Worm (Caenorhabditis elegans) whole organism, L2 larva: Measurements from ENCODE around the gene srd-43.

ENCODE experiments used
- F13H6.1 ChIP-seq: sonication (generic microtip); optimal IDR thresholded peaks from 2 replicates; lab custom pipeline; 2016; ENCODE audit warnings: missing genetic modification characterization, missing compliant biosample characterization
- Y55F3AM.14 ChIP-seq: fragments of 200-800 bp; sonication (Bioruptor generic); optimal IDR thresholded peaks from 2 replicates; lab custom pipeline; 2018; ENCODE audit warnings: mild to moderate bottlenecking, missing genetic modification characterization, missing compliant biosample characterization
- ZK546.5 ChIP-seq: sonication (generic microtip); optimal IDR thresholded peaks from 2 replicates; lab custom pipeline; 2017; ENCODE audit warnings: missing biosample characterization, missing genetic modification characterization
- alr-1 ChIP-seq: fragments of 150-350 bp; optimal IDR thresholded peaks from 2 replicates; lab custom pipeline; 2014; ENCODE audit warnings: missing biosample characterization, missing genetic modification characterization
- aly-2 ChIP-seq: fragments of 150-350 bp; optimal IDR thresholded peaks from 2 replicates; lab custom pipeline; 2014; ENCODE audit warnings: missing biosample characterization, missing genetic modification characterization
- ama-1 ChIP-seq: fragments of 150-350 bp; optimal IDR thresholded peaks from 2 replicates; lab custom pipeline; 2018; ENCODE audit warnings: inconsistent platforms
- blmp-1 ChIP-seq: sonication (generic microtip); optimal IDR thresholded peaks from 2 replicates; lab custom pipeline; 2017; ENCODE audit warnings: missing genetic modification characterization, mild to moderate bottlenecking, missing compliant biosample characterization, antibody characterized with exemption, moderate library complexity; ENCODE audit not compliant: insufficient read depth
- crh-2 ChIP-seq: sonication (generic microtip); optimal IDR thresholded peaks from 2 replicates; lab custom pipeline; 2017; ENCODE audit warnings: missing biosample characterization, missing genetic modification characterization
- dmd-4 ChIP-seq: sonication (generic microtip); optimal IDR thresholded peaks from 2 replicates; lab custom pipeline; 2017; ENCODE audit warnings: missing biosample characterization, missing genetic modification characterization
- elt-1 ChIP-seq: fragments of 150-350 bp; optimal IDR thresholded peaks from 2 replicates; lab custom pipeline; 2014; ENCODE audit warnings: missing biosample characterization, missing genetic modification characterization
- elt-3 ChIP-seq: sonication (generic microtip); optimal IDR thresholded peaks from 2 replicates; lab custom pipeline; 2017; ENCODE audit warnings: missing biosample characterization, missing genetic modification characterization
- fos-1 ChIP-seq: fragments of 150-350 bp; optimal IDR thresholded peaks from 2 replicates; lab custom pipeline; 2014; ENCODE audit warnings: missing biosample characterization, missing genetic modification characterization
- lin-11 ChIP-seq: fragments of 150-350 bp; sonication (generic microtip); optimal IDR thresholded peaks from 2 replicates; lab custom pipeline; 2014; ENCODE audit warnings: missing biosample characterization, missing genetic modification characterization, inconsistent platforms, mixed read lengths
- lin-13 ChIP-seq: fragments of 150-350 bp; optimal IDR thresholded peaks from 2 replicates; lab custom pipeline; 2014; ENCODE audit warnings: missing biosample characterization, missing genetic modification reagents, missing genetic modification characterization
- lin-39 ChIP-seq: fragments of 150-350 bp; optimal IDR thresholded peaks from 2 replicates; lab custom pipeline; 2014; ENCODE audit warnings: missing biosample characterization, missing genetic modification reagents, missing genetic modification characterization
- lsy-2 ChIP-seq, 2 experiments: fragments of 150-350 bp in 1 of 2; sonication (generic microtip) in 1 of 2; optimal IDR thresholded peaks; 2 replicates each; lab custom pipeline; 2014 to 2017; ENCODE audit warnings: missing biosample characterization in 2 of 2, missing genetic modification characterization in 2 of 2
- mab-5 ChIP-seq: fragments of 150-350 bp; optimal IDR thresholded peaks from 2 replicates; lab custom pipeline; 2014; ENCODE audit warnings: missing biosample characterization, missing genetic modification characterization
- mbf-1 ChIP-seq: sonication (generic microtip); optimal IDR thresholded peaks from 2 replicates; lab custom pipeline; 2017; ENCODE audit warnings: missing biosample characterization, missing genetic modification characterization
- mdl-1 ChIP-seq, 2 experiments: fragments of 150-350 bp in 1 of 2; sonication (generic microtip) in 1 of 2; optimal IDR thresholded peaks; 2 replicates each; lab custom pipeline; 2017; ENCODE audit warnings: missing biosample characterization in 2 of 2, missing genetic modification characterization in 2 of 2
- nhr-10 ChIP-seq: sonication (generic microtip); optimal IDR thresholded peaks from 2 replicates; lab custom pipeline; 2017; ENCODE audit warnings: missing biosample characterization, missing genetic modification characterization
- nhr-11 ChIP-seq: fragments of 150-350 bp; optimal IDR thresholded peaks from 2 replicates; lab custom pipeline; 2014; ENCODE audit warnings: missing biosample characterization, missing genetic modification characterization
- nhr-12 ChIP-seq: fragments of 150-350 bp; optimal IDR thresholded peaks from 2 replicates; lab custom pipeline; 2014; ENCODE audit warnings: missing biosample characterization, missing genetic modification characterization
- nhr-21 ChIP-seq: fragments of 150-350 bp; optimal IDR thresholded peaks from 2 replicates; lab custom pipeline; 2014; ENCODE audit warnings: missing biosample characterization, missing genetic modification characterization
- nhr-23 ChIP-seq: fragments of 150-350 bp; optimal IDR thresholded peaks from 2 replicates; lab custom pipeline; 2014; ENCODE audit warnings: missing biosample characterization, missing genetic modification reagents, missing genetic modification characterization
- nhr-237 ChIP-seq: fragments of 150-350 bp; optimal IDR thresholded peaks from 2 replicates; lab custom pipeline; 2014; ENCODE audit warnings: missing biosample characterization, missing genetic modification characterization
- nhr-25 ChIP-seq: fragments of 150-350 bp; sonication (generic microtip); optimal IDR thresholded peaks from 3 replicates; lab custom pipeline; 2014; ENCODE audit warnings: missing biosample characterization, missing genetic modification characterization
- nhr-77 ChIP-seq: fragments of 150-350 bp; optimal IDR thresholded peaks from 2 replicates; lab custom pipeline; 2014; ENCODE audit warnings: missing biosample characterization, missing genetic modification characterization
- sem-4 ChIP-seq: fragments of 150-350 bp; optimal IDR thresholded peaks from 2 replicates; lab custom pipeline; 2014; ENCODE audit warnings: missing biosample characterization, missing genetic modification reagents, missing genetic modification characterization
- skn-1 ChIP-seq: sonication (generic microtip); optimal IDR thresholded peaks from 2 replicates; lab custom pipeline; 2017; ENCODE audit warnings: missing biosample characterization, missing genetic modification characterization
- sma-3 ChIP-seq: sonication (generic microtip); optimal IDR thresholded peaks from 2 replicates; lab custom pipeline; 2016; ENCODE audit warnings: missing genetic modification reagents, missing genetic modification characterization, missing compliant biosample characterization
- sma-9 ChIP-seq, 2 experiments: fragments of 150-350 bp in 1 of 2; sonication (generic microtip) in 1 of 2; optimal IDR thresholded peaks; 2 replicates each; lab custom pipeline; 2014 to 2016; ENCODE audit warnings: missing genetic modification characterization in 2 of 2, mild to moderate bottlenecking in 1 of 2, missing biosample characterization in 1 of 2, missing compliant biosample characterization in 1 of 2, missing genetic modification reagents in 1 of 2, moderate library complexity in 1 of 2
- unc-55 ChIP-seq: fragments of 150-350 bp; sonication (generic microtip); optimal IDR thresholded peaks from 3 replicates; lab custom pipeline; 2014; ENCODE audit warnings: missing biosample characterization, missing genetic modification reagents, missing genetic modification characterization
- zag-1 ChIP-seq: fragments of 150-350 bp; optimal IDR thresholded peaks from 2 replicates; lab custom pipeline; 2014; ENCODE audit warnings: missing biosample characterization, missing genetic modification characterization
- ztf-11 ChIP-seq: sonication (generic microtip); optimal IDR thresholded peaks from 2 replicates; lab custom pipeline; 2017; ENCODE audit warnings: missing biosample characterization, missing genetic modification characterization
- ztf-4 ChIP-seq: fragments of 150-350 bp; optimal IDR thresholded peaks from 2 replicates; lab custom pipeline; 2014; ENCODE audit warnings: missing biosample characterization, missing genetic modification characterization

srd-43 gene

ce11 chrX:13328868-13329267, 23.2 kb upstream of the srd-43 start (continued):
- TF ChIP-seq nhr-237: no peak
- peak; percentile 29 for TF ChIP-seq ztf-4
- no peak for TF ChIP-seq nhr-23 (tag; lab: Kevin White, UChicago)
- no peak for TF ChIP-seq dmd-4 (tag; lab: Kevin White, UChicago)
- no peak for TF ChIP-seq Y55F3AM.14 (GFP tag; lab: Kevin White, UChicago)
- no peak for TF ChIP-seq ztf-11 (tag; lab: Kevin White, UChicago)
- TF ChIP-seq skn-1: no peak
- TF ChIP-seq alr-1: no peak
- no peak for TF ChIP-seq nhr-10 (tag; lab: Kevin White, UChicago)
- TF ChIP-seq fos-1 (tag; lab: Kevin White, UChicago): peak; percentile 99

ce11 chrX:13328034-13328433, 22.4 kb upstream of the srd-43 start, which contains the start of gene sir-2.2:
TSS of gene sir-2.2 (plus strand) at chrX:13328067.
- TF ChIP-seq ztf-11 (tag; lab: Kevin White, UChicago): no peak
- no peak for TF ChIP-seq mdl-1 (tag; optimal IDR thresholded peaks at IDR 0.05; lab: Kevin White, UChicago)
- TF ChIP-seq nhr-11 (tag; lab: Kevin White, UChicago): no peak
- peak; percentile 4 for TF ChIP-seq sma-3
- peak; percentile 84 for TF ChIP-seq fos-1 (tag; lab: Kevin White, UChicago)
- TF ChIP-seq mab-5 (tag; lab: Kevin White, UChicago): no peak
- TF ChIP-seq zag-1: no peak
- TF ChIP-seq ama-1 (lab: Kevin White, UChicago): no peak
- no peak for TF ChIP-seq Y55F3AM.14 (GFP tag; lab: Kevin White, UChicago)
- peak; percentile 39 for TF ChIP-seq nhr-25 (tag; lab: Kevin White, UChicago)
- no peak for TF ChIP-seq elt-1 (tag; lab: Kevin White, UChicago)
- no peak for TF ChIP-seq sem-4 (tag; lab: Kevin White, UChicago)
- TF ChIP-seq elt-3: no peak
- peak; percentile 74 for TF ChIP-seq sma-9 (GFP tag; optimal IDR thresholded peaks at IDR 0.05; lab: Kevin White, UChicago)
- TF ChIP-seq sma-9 (tag; optimal IDR thresholded peaks at IDR 0.05; lab: Kevin White, UChicago): no peak
- no peak for TF ChIP-seq nhr-10 (tag; lab: Kevin White, UChicago)
- TF ChIP-seq nhr-77 (tag; lab: Kevin White, UChicago): no peak
- peak; percentile 43 for TF ChIP-seq nhr-21 (tag; lab: Kevin White, UChicago)
- TF ChIP-seq alr-1: no peak
- no peak for TF ChIP-seq aly-2
- no peak for TF ChIP-seq lin-13
- no peak for TF ChIP-seq nhr-12
- TF ChIP-seq F13H6.1: peak; percentile 19
- no peak for TF ChIP-seq unc-55 (GFP tag; lab: Kevin White, UChicago)
- TF ChIP-seq lin-39 (tag; lab: Kevin White, UChicago): no peak
- TF ChIP-seq lin-11 (tag; lab: Kevin White, UChicago): no peak
- TF ChIP-seq crh-2 (tag; lab: Kevin White, UChicago): peak; percentile 23

ce11 chrX:13325039-13325438, 19.4 kb upstream of the srd-43 start:
- no peak for TF ChIP-seq mbf-1 (tag; lab: Kevin White, UChicago)
- peak; percentile 70 for TF ChIP-seq nhr-21 (tag; lab: Kevin White, UChicago)
- TF ChIP-seq fos-1 (tag; lab: Kevin White, UChicago): peak; percentile 58
- peak in 1 of 2 experiments; percentile 14 for TF ChIP-seq lsy-2 (tag; optimal IDR thresholded peaks at IDR 0.05; lab: Kevin White, UChicago)
- no peak for TF ChIP-seq nhr-237
- TF ChIP-seq sma-9 (GFP tag; optimal IDR thresholded peaks at IDR 0.05; lab: Kevin White, UChicago): peak; percentile 42
- TF ChIP-seq sma-9 (tag; optimal IDR thresholded peaks at IDR 0.05; lab: Kevin White, UChicago): no peak
- peak; percentile 81 for TF ChIP-seq nhr-25 (tag; lab: Kevin White, UChicago)
- TF ChIP-seq sma-3: peak; percentile 67
- peak; percentile 67 for TF ChIP-seq blmp-1
- TF ChIP-seq mab-5 (tag; lab: Kevin White, UChicago): peak; percentile 28

- TF ChIP-seq skn-1 (no peak), nhr-21 (tag; lab: Kevin White, UChicago) (peak; percentile 3), lin-11 (tag; lab: Kevin White, UChicago) (no peak), mbf-1 (tag; lab: Kevin White, UChicago) (no peak), ZK546.5 (tag; lab: Kevin White, UChicago) (no peak), F13H6.1 (peak; percentile 12), sem-4 (tag; lab: Kevin White, UChicago) (no peak), sma-9 (GFP tag; optimal IDR thresholded peaks at IDR 0.05; lab: Kevin White, UChicago) (peak; percentile 22), sma-9 (tag; optimal IDR thresholded peaks at IDR 0.05; lab: Kevin White, UChicago) (no peak), nhr-10 (tag; lab: Kevin White, UChicago) (no peak), sma-3 (peak; percentile 11)
These were observed 18.7 kb upstream of the srd-43 start for ce11 chrX:13324326-13324725.
